Worm (Caenorhabditis elegans): Measurements from ENCODE around the gene D1005.5.
A peak's percentile ranks its signal among the peaks of the same experiment; 100 is the strongest.
"Not testable (repeated sequence)": the region's sequence is repeated elsewhere in the genome, so short reads cannot be mapped to it uniquely, and the experiment has no call there.

The D1005.5 gene

ce11 chrX:1430707-1431106, 42.1 kb downstream of the D1005.5 start, which contains the start of gene F19G12.1:
F19G12.1 (plus strand) TSS chrX:1431007.
- not testable (repeated sequence) for TF ChIP-seq T26A8.4, dmd-8, D1046.2 (GFP tag; IDR thresholded peaks at IDR 0.05)

- no peak for TF ChIP-seq ces-1 (GFP tag; optimal IDR thresholded peaks at IDR 0.05)
- no peak for TF ChIP-seq F44E2.7 (GFP tag; IDR thresholded peaks at IDR 0.05)
- no peak for TF ChIP-seq lin-1 (GFP tag; IDR thresholded peaks at IDR 0.05)
- no peak for TF ChIP-seq zip-11 (GFP tag; IDR thresholded peaks at IDR 0.05)
- TF ChIP-seq tag-97 (GFP tag; IDR thresholded peaks at IDR 0.05): no peak
- no peak for TF ChIP-seq zip-2 (tag; optimal IDR thresholded peaks at IDR 0.05)
- TF ChIP-seq lin-13 (GFP tag; optimal IDR thresholded peaks at IDR 0.05): no peak
- TF ChIP-seq unc-130 (GFP tag; optimal IDR thresholded peaks at IDR 0.05): no peak
- TF ChIP-seq dmd-8 (GFP tag; IDR thresholded peaks at IDR 0.05): no peak
Observed at ce11 chrX:1426425-1426824, 46.4 kb downstream of the D1005.5 start, which contains the start of gene F19G12.11. F19G12.11 (minus strand) TSS chrX:1426525.

- TF ChIP-seq unc-62 (GFP tag; optimal IDR thresholded peaks at IDR 0.05 in 1 of 2) (peak in 1 of 2 experiments; percentile 87), unc-62 (tag; optimal IDR thresholded peaks at IDR 0.05) (no peak), ztf-7 (tag; optimal IDR thresholded peaks at IDR 0.05) (no peak)
Observed at ce11 chrX:1424509-1424908, 48.3 kb downstream of the D1005.5 start, which contains the start of gene F19G12.3. F19G12.3 (plus strand) TSS chrX:1424809.

- peak; percentile 21 for TF ChIP-seq nhr-28 (tag; optimal IDR thresholded peaks at IDR 0.05)
- peak; percentile 49 for TF ChIP-seq mxl-3 (GFP tag; optimal IDR thresholded peaks at IDR 0.05)
- TF ChIP-seq daf-16 (GFP tag; optimal IDR thresholded peaks at IDR 0.05): not testable (repeated sequence)
- peak; percentile 17 for TF ChIP-seq daf-16 (tag; optimal IDR thresholded peaks at IDR 0.05)
- TF ChIP-seq tra-1 (GFP tag; IDR thresholded peaks at IDR 0.05): 0 out of 2 replicates have a peak, but pooled peaks have one; percentile 50
- peak; percentile 30 for TF ChIP-seq hlh-11 (tag; optimal IDR thresholded peaks at IDR 0.05)
- peak; percentile 27; the same call in 1 of the 2 replicates for TF ChIP-seq lin-38 (GFP tag; IDR thresholded peaks at IDR 0.05)
- TF ChIP-seq hlh-30 (tag; optimal IDR thresholded peaks at IDR 0.05; ENCODE audit: insufficient read depth): peak; percentile 32
- peak; percentile 50 for TF ChIP-seq dmd-6 (GFP tag; IDR thresholded peaks at IDR 0.05)
- 0 out of 2 replicates have a peak, but pooled peaks have one; percentile 19 for TF ChIP-seq hmg-1.1 (GFP tag; IDR thresholded peaks at IDR 0.05)
Observed at ce11 chrX:1422221-1422620, 50.6 kb downstream of the D1005.5 start.

All from whole organism, L4 larva.